Worm (Caenorhabditis elegans) whole organism, L4 larva: Measurements from ENCODE around the gene ent-2.

Experiments
- fos-1 ChIP-seq: fragments of 150-350 bp; optimal IDR thresholded peaks from 2 replicates; lab custom pipeline; 2014; ENCODE audit warnings: missing biosample characterization, missing genetic modification characterization
- unc-62 ChIP-seq, 3 experiments: fragments of 150-350 bp in 1 of 3; sonication (generic microtip); optimal IDR thresholded peaks in 2 of 3; peaks in 1 of 3; 1 replicate in 1 of 3; 2 replicates in 2 of 3; lab custom pipeline; 2014 to 2017; ENCODE audit warnings: missing biosample characterization in 3 of 3, missing genetic modification characterization in 3 of 3, missing genetic modification reagents in 3 of 3, missing genotype in 1 of 3

DNA sequence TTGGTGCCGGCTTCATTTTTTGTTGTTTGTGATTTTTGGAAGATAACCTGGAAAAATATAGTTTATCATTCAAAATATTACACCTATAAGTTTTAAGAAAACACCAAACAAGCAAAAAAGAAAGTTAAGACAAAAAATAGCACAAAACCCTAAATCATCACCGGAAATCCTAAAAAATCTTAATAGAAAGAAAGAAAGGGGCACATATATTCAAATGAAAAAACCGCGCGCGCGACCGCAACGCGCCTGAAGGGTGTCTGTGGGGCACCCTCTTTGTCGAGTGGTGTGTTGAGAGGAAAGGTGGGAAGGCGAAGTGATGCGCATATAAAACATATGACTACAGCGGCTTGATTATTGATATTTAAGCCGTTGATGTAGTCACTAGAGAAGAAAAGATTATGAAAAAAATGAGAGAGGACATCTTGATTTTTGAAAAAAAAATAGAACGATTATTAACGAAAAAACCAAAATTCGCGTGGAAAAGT lies 12.9 kb downstream of the ent-2 start, which contains the start of gene K09E9.3:
- TF ChIP-seq fos-1 (tag; lab: Kevin White, UChicago) (no peak), unc-62 (GFP tag; optimal IDR thresholded peaks at IDR 0.05 in 1 of 2; lab: Kevin White, UChicago) (no peak), unc-62 (tag; optimal IDR thresholded peaks at IDR 0.05; lab: Kevin White, UChicago) (no peak)
